Worm (Caenorhabditis elegans) whole organism, young adult: ENCODE results near the gene nhr-273.

ENCODE experiments used
- B0035.1 ChIP-seq: sonication (generic microtip); optimal IDR thresholded peaks from 2 replicates; lab custom pipeline; 2016; ENCODE audit warnings: missing genetic modification characterization, mild to moderate bottlenecking, missing compliant biosample characterization, missing genotype, missing genetic modification reagents
- B0261.1 ChIP-seq: sonication (generic microtip); optimal IDR thresholded peaks from 2 replicates; lab custom pipeline; 2016; ENCODE audit warnings: mild to moderate bottlenecking, missing genetic modification characterization, moderate library complexity, missing compliant biosample characterization
- C17E4.6 ChIP-seq: fragments of 200-800 bp; sonication (Bioruptor generic); IDR thresholded peaks from 2 replicates; pipeline ENCODE4 v1.3.6; 2022; ENCODE audit warnings: missing genetic modification reagents, missing genetic modification characterization, missing compliant biosample characterization
- D2030.7 ChIP-seq: fragments of 200-800 bp; sonication (Bioruptor generic); IDR thresholded peaks from 2 replicates; pipeline ENCODE4 v1.3.6; 2022; ENCODE audit warnings: missing genetic modification reagents, missing genetic modification characterization, missing compliant biosample characterization
- F10E7.11 ChIP-seq: sonication (generic microtip); optimal IDR thresholded peaks from 2 replicates; lab custom pipeline; 2017; ENCODE audit warnings: mild to moderate bottlenecking, missing genetic modification characterization, moderate library complexity, missing compliant biosample characterization
- F57C9.4 ChIP-seq: sonication (generic microtip); optimal IDR thresholded peaks from 2 replicates; lab custom pipeline; 2017; ENCODE audit warnings: mild to moderate bottlenecking, missing genetic modification characterization, missing compliant biosample characterization
- K11D2.4 ChIP-seq: fragments of 200-800 bp; sonication (Bioruptor generic); IDR thresholded peaks from 2 replicates; pipeline ENCODE4 v1.3.6; 2022; ENCODE audit warnings: missing genetic modification reagents, missing genetic modification characterization, missing compliant biosample characterization
- Y79H2A.3 ChIP-seq: fragments of 200-800 bp; sonication (Bioruptor generic); conservative IDR thresholded peaks from 2 replicates; pipeline ENCODE4 v1.3.6; 2022; ENCODE audit warnings: missing genetic modification reagents, missing genetic modification characterization, missing compliant biosample characterization
- ZK185.1 ChIP-seq: sonication (generic microtip); optimal IDR thresholded peaks from 2 replicates; lab custom pipeline; 2016; ENCODE audit warnings: mild to moderate bottlenecking, missing genetic modification characterization, missing compliant biosample characterization; ENCODE audit not compliant: poor library complexity, severe bottlenecking
- aptf-2 ChIP-seq: fragments of 200-800 bp; sonication (Bioruptor generic); conservative IDR thresholded peaks from 2 replicates; pipeline ENCODE4 v1.3.6; 2022; ENCODE audit warnings: missing genetic modification reagents, missing genetic modification characterization, missing compliant biosample characterization
- athp-1 ChIP-seq: sonication (generic microtip); optimal IDR thresholded peaks from 2 replicates; lab custom pipeline; 2017; ENCODE audit warnings: mild to moderate bottlenecking, missing genetic modification characterization, missing compliant biosample characterization
- attf-5 ChIP-seq: fragments of 200-800 bp; sonication (Bioruptor generic); optimal IDR thresholded peaks from 2 replicates; lab custom pipeline; 2018; ENCODE audit warnings: mild to moderate bottlenecking, missing genetic modification characterization, missing compliant biosample characterization
- cebp-1 ChIP-seq, 2 experiments: fragments of 200-800 bp in 1 of 2; sonication (Bioruptor generic) in 1 of 2; sonication (generic microtip) in 1 of 2; IDR thresholded peaks in 1 of 2; optimal IDR thresholded peaks in 1 of 2; 2 replicates each; pipeline versions ENCODE4 v1.3.6 to Lab custom; 2017 to 2022; ENCODE audit warnings: missing compliant biosample characterization in 2 of 2, missing genetic modification characterization in 2 of 2, mild to moderate bottlenecking in 1 of 2, missing genetic modification reagents in 1 of 2, moderate library complexity in 1 of 2
- ceh-58 ChIP-seq: fragments of 200-800 bp; sonication (Bioruptor generic); IDR thresholded peaks from 2 replicates; pipeline ENCODE4 v1.3.6; 2022; ENCODE audit warnings: missing genetic modification characterization, missing compliant biosample characterization
- ceh-91 ChIP-seq: fragments of 200-800 bp; sonication (Bioruptor generic); IDR thresholded peaks from 2 replicates; pipeline ENCODE4 v1.3.6; 2022; ENCODE audit warnings: missing genetic modification reagents, missing genetic modification characterization, missing compliant biosample characterization
- dox-1 ChIP-seq: fragments of 200-800 bp; sonication (Bioruptor generic); IDR thresholded peaks from 2 replicates; pipeline ENCODE4 v1.3.6; 2022; ENCODE audit warnings: missing genetic modification reagents, missing genetic modification characterization, missing compliant biosample characterization
- efl-1 ChIP-seq: fragments of 150-350 bp; optimal IDR thresholded peaks from 2 replicates; lab custom pipeline; 2014; ENCODE audit warnings: missing biosample characterization, missing genetic modification reagents, missing genetic modification characterization
- egrh-3 ChIP-seq: fragments of 200-800 bp; sonication (Bioruptor generic); IDR thresholded peaks from 2 replicates; pipeline ENCODE4 v1.3.6; 2022; ENCODE audit warnings: missing genetic modification reagents, missing genetic modification characterization, missing compliant biosample characterization
- ekl-4 ChIP-seq: fragments of 200-800 bp; sonication (Bioruptor generic); IDR thresholded peaks from 2 replicates; pipeline ENCODE4 v1.3.6; 2022; ENCODE audit warnings: missing genetic modification reagents, missing genetic modification characterization, missing compliant biosample characterization
- gei-17 ChIP-seq: fragments of 200-800 bp; sonication (Bioruptor generic); optimal IDR thresholded peaks from 2 replicates; lab custom pipeline; 2018; ENCODE audit warnings: mild to moderate bottlenecking, missing genetic modification characterization, missing compliant biosample characterization
- him-1 ChIP-seq: sonication (generic microtip); optimal IDR thresholded peaks from 2 replicates; lab custom pipeline; 2016; ENCODE audit warnings: missing genotype, missing genetic modification reagents, missing genetic modification characterization, missing compliant biosample characterization
- hmg-1.2 ChIP-seq: fragments of 200-800 bp; sonication (Bioruptor generic); IDR thresholded peaks from 2 replicates; pipeline ENCODE4 v1.3.6; 2022; ENCODE audit warnings: missing genetic modification reagents, missing genetic modification characterization, missing compliant biosample characterization
- hsf-1 ChIP-seq: fragments of 200-800 bp; sonication (Bioruptor generic); IDR thresholded peaks from 2 replicates; pipeline ENCODE4 v1.3.6; 2022; ENCODE audit warnings: missing genetic modification reagents, missing genetic modification characterization, missing compliant biosample characterization
- let-526 ChIP-seq: fragments of 200-800 bp; sonication (Bioruptor generic); IDR thresholded peaks from 2 replicates; pipeline ENCODE4 v1.3.6; 2022; ENCODE audit warnings: missing genetic modification reagents, missing genetic modification characterization, missing compliant biosample characterization
- lin-54 ChIP-seq: fragments of 200-800 bp; sonication (Bioruptor generic); optimal IDR thresholded peaks from 2 replicates; lab custom pipeline; 2018; ENCODE audit warnings: mild to moderate bottlenecking, missing genetic modification characterization, missing compliant biosample characterization
- madf-3 ChIP-seq: fragments of 200-800 bp; sonication (Bioruptor generic); IDR thresholded peaks from 2 replicates; pipeline ENCODE4 v1.3.6; 2022; ENCODE audit warnings: missing genetic modification reagents, missing genetic modification characterization, missing compliant biosample characterization
- madf-6 ChIP-seq: fragments of 200-800 bp; sonication (Bioruptor generic); IDR thresholded peaks from 2 replicates; pipeline ENCODE4 v1.3.6; 2022; ENCODE audit warnings: missing genetic modification reagents, missing genetic modification characterization, missing compliant biosample characterization
- mcd-1 ChIP-seq: fragments of 200-800 bp; sonication (Bioruptor generic); IDR thresholded peaks from 2 replicates; pipeline ENCODE4 v1.3.6; 2022; ENCODE audit warnings: missing genetic modification reagents, missing genetic modification characterization, missing compliant biosample characterization
- mel-28 ChIP-seq: sonication (generic microtip); optimal IDR thresholded peaks from 2 replicates; lab custom pipeline; 2016; ENCODE audit warnings: borderline replicate concordance, mild to moderate bottlenecking, missing genetic modification characterization, missing compliant biosample characterization
- mxl-1 ChIP-seq: sonication (generic microtip); optimal IDR thresholded peaks from 2 replicates; lab custom pipeline; 2016; ENCODE audit warnings: missing genetic modification characterization, missing compliant biosample characterization
- nhr-80 ChIP-seq: sonication (generic microtip); optimal IDR thresholded peaks from 2 replicates; lab custom pipeline; 2016; ENCODE audit warnings: missing genetic modification characterization, missing compliant biosample characterization
- pbrm-1 ChIP-seq: fragments of 200-800 bp; sonication (Bioruptor generic); IDR thresholded peaks from 2 replicates; pipeline ENCODE4 v1.3.6; 2022; ENCODE audit warnings: missing genetic modification reagents, missing genetic modification characterization, missing compliant biosample characterization
- rec-8 ChIP-seq, 2 experiments: sonication (generic microtip); optimal IDR thresholded peaks; 2 replicates each; lab custom pipeline; 2016; ENCODE audit warnings: mild to moderate bottlenecking in 2 of 2, missing genetic modification characterization in 2 of 2, missing genetic modification reagents in 2 of 2, missing genotype in 2 of 2, missing biosample characterization in 1 of 2, missing compliant biosample characterization in 1 of 2, moderate library complexity in 1 of 2
- repo-1 ChIP-seq: sonication (generic microtip); optimal IDR thresholded peaks from 2 replicates; lab custom pipeline; 2017; ENCODE audit warnings: mild to moderate bottlenecking, missing genetic modification characterization, missing compliant biosample characterization
- rpc-1 ChIP-seq, 2 experiments: fragments of 150-350 bp in 1 of 2; sonication (generic microtip) in 1 of 2; optimal IDR thresholded peaks; 2 replicates each; lab custom pipeline; 2014 to 2018; ENCODE audit warnings: missing biosample characterization in 1 of 2, missing genetic modification characterization in 1 of 2, missing genetic modification reagents in 1 of 2, missing genotype in 1 of 2
- snpc-3.4 ChIP-seq: sonication (generic microtip); optimal IDR thresholded peaks from 2 replicates; lab custom pipeline; 2017; ENCODE audit warnings: missing genetic modification characterization, mild to moderate bottlenecking, missing compliant biosample characterization, antibody characterized with exemption, moderate library complexity, missing genotype, missing genetic modification reagents
- snpc-4 ChIP-seq, 5 experiments: fragments of 150-350 bp in 1 of 5; sonication (generic microtip) in 4 of 5; optimal IDR thresholded peaks; 2 replicates each; lab custom pipeline; 2014 to 2018; ENCODE audit warnings: missing genetic modification characterization in 5 of 5, missing biosample characterization in 3 of 5, antibody characterized with exemption in 2 of 5, mild to moderate bottlenecking in 2 of 5, missing compliant biosample characterization in 2 of 5, missing genotype in 2 of 5, moderate library complexity in 2 of 5, missing genetic modification reagents in 1 of 5
- tlf-1 ChIP-seq: fragments of 200-800 bp; sonication (Bioruptor generic); optimal IDR thresholded peaks from 2 replicates; lab custom pipeline; 2018; ENCODE audit warnings: mild to moderate bottlenecking, missing genetic modification characterization, missing compliant biosample characterization
- unc-130 ChIP-seq: sonication (generic microtip); optimal IDR thresholded peaks from 2 replicates; lab custom pipeline; 2016; ENCODE audit warnings: missing genetic modification reagents, missing genetic modification characterization, missing compliant biosample characterization
- xnd-1 ChIP-seq: sonication (generic microtip); optimal IDR thresholded peaks from 2 replicates; lab custom pipeline; 2016; ENCODE audit warnings: missing genotype, missing genetic modification reagents, missing genetic modification characterization, missing compliant biosample characterization
- zim-3 ChIP-seq: sonication (generic microtip); optimal IDR thresholded peaks from 2 replicates; lab custom pipeline; 2017; ENCODE audit warnings: mild to moderate bottlenecking, missing genetic modification characterization, moderate library complexity, missing compliant biosample characterization
- ztf-26 ChIP-seq: sonication (generic microtip); optimal IDR thresholded peaks from 2 replicates; lab custom pipeline; 2017; ENCODE audit warnings: missing genetic modification characterization, missing compliant biosample characterization

nhr-273 gene

DNA sequence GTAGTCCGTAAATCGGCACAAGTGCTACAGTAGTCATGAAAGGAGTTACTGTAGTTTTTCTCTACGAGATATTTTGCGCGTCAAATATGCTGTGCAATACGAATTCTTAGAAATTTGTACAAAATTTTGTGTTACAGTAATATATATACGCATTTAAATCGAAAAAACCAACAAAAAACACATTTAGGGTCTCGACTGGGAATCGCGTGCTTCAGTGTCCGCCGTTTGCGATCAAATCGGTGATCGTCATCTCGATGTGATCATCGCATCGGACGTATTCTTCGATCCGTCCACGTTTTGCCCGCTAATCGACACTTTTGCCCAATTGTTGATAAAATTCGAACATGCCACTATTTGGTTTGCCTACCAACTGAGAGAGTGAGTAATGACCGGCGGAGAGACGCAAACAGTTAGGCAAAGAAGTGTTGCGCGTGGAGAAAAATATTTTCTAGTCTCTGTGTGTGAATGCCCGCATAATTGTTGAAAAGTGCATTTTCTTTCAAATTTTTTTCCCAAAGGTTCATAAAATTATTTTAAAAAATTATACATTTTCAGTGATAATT is 33.9 kb downstream of the nhr-273 start:
- TF ChIP-seq hmg-1.2 (peak; percentile 38; the same call in 1 of the 2 replicates), cebp-1 (GFP tag; IDR thresholded peaks at IDR 0.05; lab: Robert Waterston, UW) (no peak), cebp-1 (tag; optimal IDR thresholded peaks at IDR 0.05; lab: Kevin White, UChicago) (peak; percentile 19), dox-1 (GFP tag; lab: Robert Waterston, UW) (peak; percentile 22; the same call in 1 of the 2 replicates), ztf-26 (no peak), nhr-80 (tag; lab: Kevin White, UChicago) (peak; percentile 77), attf-5 (GFP tag; lab: Kevin White, UChicago) (peak; percentile 4), ZK185.1 (tag; lab: Kevin White, UChicago) (no peak)

DNA sequence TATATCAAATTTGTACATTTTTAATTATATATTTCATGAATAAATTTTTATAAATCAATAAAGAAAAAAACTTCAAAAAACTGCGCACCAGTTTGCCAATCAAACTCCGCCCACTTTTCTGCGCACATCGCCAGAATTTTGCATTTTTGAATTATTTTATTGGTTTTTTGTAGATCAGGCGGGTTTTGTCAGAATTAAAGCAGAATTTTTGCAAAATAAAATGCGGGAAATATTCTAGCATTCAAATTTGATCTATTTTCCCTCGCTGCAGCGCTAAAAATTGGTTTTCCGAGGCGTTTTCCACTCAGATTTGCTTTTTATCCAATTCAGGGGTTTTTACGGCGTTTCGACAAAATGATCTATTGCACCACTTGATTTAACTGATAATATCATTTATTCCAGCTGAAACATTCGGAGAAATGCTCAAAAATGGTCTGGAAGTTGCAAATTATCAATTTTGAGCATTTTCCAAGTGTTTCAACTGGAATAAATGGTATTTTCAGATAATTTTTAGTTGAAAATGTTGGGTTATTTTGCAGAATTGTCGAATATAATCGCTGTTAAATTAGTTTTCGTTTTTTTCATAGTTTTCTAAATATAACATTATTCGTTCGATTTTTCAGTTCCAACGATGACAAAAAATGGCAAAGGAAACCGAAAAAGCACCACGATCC is 36.0 kb downstream of the nhr-273 start, which contains the start of gene W06B4.1:
TSS of gene W06B4.1 (plus strand) at position 624 of the 674 bp plus-strand sequence.
- TF ChIP-seq B0261.1, result no peak
- no peak for TF ChIP-seq zim-3 (tag; lab: Kevin White, UChicago)
- peak; percentile 86 for TF ChIP-seq lin-54
- no peak for TF ChIP-seq mel-28 (tag; lab: Kevin White, UChicago)
- peak; percentile 34 for TF ChIP-seq him-1 (tag; lab: Kevin White, UChicago)
- TF ChIP-seq F10E7.11, result no peak
- 0 out of 2 replicates have a peak, but pooled peaks have one; percentile 35 for TF ChIP-seq C17E4.6 (GFP tag; lab: Robert Waterston, UW)
- peak; percentile 29; the same call in 1 of the 2 replicates for TF ChIP-seq hmg-1.2
- no peak for TF ChIP-seq pbrm-1
- peak; percentile 54 for TF ChIP-seq unc-130 (GFP tag; lab: Kevin White, UChicago)
- TF ChIP-seq ZK185.1 (tag; lab: Kevin White, UChicago), result no peak
- no peak for TF ChIP-seq madf-3 (GFP tag; lab: Robert Waterston, UW)
- peak; percentile 83 for TF ChIP-seq xnd-1 (tag; lab: Kevin White, UChicago)
- no peak for TF ChIP-seq gei-17 (GFP tag; lab: Kevin White, UChicago)
- no peak for TF ChIP-seq mxl-1 (tag; lab: Kevin White, UChicago)
- TF ChIP-seq let-526 (GFP tag; lab: Robert Waterston, UW), result no peak
- TF ChIP-seq efl-1 (GFP tag; lab: Kevin White, UChicago), result peak; percentile 94
- TF ChIP-seq dox-1 (GFP tag; lab: Robert Waterston, UW), result peak; percentile 74
- no peak for TF ChIP-seq F57C9.4 (tag; lab: Kevin White, UChicago)
- no peak for TF ChIP-seq B0035.1 (tag; lab: Kevin White, UChicago)
- no peak for TF ChIP-seq mcd-1
- peak; percentile 92 for TF ChIP-seq ceh-91 (GFP tag; lab: Robert Waterston, UW)
- TF ChIP-seq repo-1 (tag; lab: Kevin White, UChicago), result no peak
- no peak for TF ChIP-seq ceh-58
- no peak for TF ChIP-seq Y79H2A.3 (GFP tag; lab: Robert Waterston, UW)
- TF ChIP-seq hsf-1, result peak; percentile 70
- TF ChIP-seq rec-8 (tag; optimal IDR thresholded peaks at IDR 0.05; lab: Kevin White, UChicago), result no peak
- TF ChIP-seq snpc-4 (GFP tag; optimal IDR thresholded peaks at IDR 0.05; lab: Kevin White, UChicago), result peak; percentile 3
- no peak for TF ChIP-seq snpc-4 (tag; optimal IDR thresholded peaks at IDR 0.05; lab: Kevin White, UChicago)
- no peak; the same call in 1 of the 2 replicates for TF ChIP-seq ekl-4 (GFP tag; lab: Robert Waterston, UW)
- TF ChIP-seq madf-6 (GFP tag; lab: Robert Waterston, UW), result peak; percentile 95
- TF ChIP-seq K11D2.4 (GFP tag; lab: Robert Waterston, UW), result no peak
- TF ChIP-seq cebp-1 (GFP tag; IDR thresholded peaks at IDR 0.05; lab: Robert Waterston, UW), result no peak
- no peak for TF ChIP-seq cebp-1 (tag; optimal IDR thresholded peaks at IDR 0.05; lab: Kevin White, UChicago)
- no peak for TF ChIP-seq egrh-3 (GFP tag; lab: Robert Waterston, UW)
- TF ChIP-seq aptf-2 (GFP tag; lab: Robert Waterston, UW), result no peak
- TF ChIP-seq tlf-1 (GFP tag; lab: Kevin White, UChicago), result peak; percentile 85
- no peak for TF ChIP-seq rpc-1 (optimal IDR thresholded peaks at IDR 0.05; lab: Kevin White, UChicago)
- TF ChIP-seq rpc-1 (tag; optimal IDR thresholded peaks at IDR 0.05; lab: Kevin White, UChicago), result no peak
- TF ChIP-seq D2030.7 (GFP tag; lab: Robert Waterston, UW), result peak; percentile 87
- TF ChIP-seq athp-1 (tag; lab: Kevin White, UChicago), result peak; percentile 14
- peak; percentile 73 for TF ChIP-seq snpc-3.4 (tag; lab: Kevin White, UChicago)
